Fruit fly (Drosophila melanogaster): ENCODE results near the gene lectin-37Db.

DNA sequence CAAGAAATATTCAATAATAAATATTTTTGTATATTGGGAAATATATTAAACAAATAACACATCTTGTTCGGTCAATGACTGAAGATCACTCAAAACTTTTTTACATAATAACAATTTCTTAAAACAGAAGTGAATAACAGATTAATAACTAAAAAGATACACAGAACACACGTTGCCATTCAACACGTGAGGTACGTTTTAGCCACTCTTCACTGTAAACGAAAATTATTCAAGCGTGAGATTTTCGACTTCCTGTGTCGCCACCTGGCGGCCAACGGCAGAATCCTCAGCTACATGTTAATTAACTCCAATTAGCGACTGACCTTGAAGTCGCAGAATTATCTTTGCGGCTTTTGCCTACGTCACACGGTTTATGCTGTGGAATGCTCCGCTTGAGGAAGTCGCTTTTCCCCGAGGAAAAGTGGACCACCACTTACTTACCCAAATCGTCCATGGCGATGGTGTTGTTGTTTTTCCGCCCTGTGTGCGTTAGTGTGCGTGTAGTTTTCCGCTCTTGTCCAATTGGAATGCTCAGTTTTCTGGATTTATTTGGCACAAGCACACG lies 7.0 kb downstream of the lectin-37Db start:
- TF ChIP-seq ttk (optimal IDR thresholded peaks at IDR 0.05), result no peak
- no peak for TF ChIP-seq insv (optimal IDR thresholded peaks at IDR 0.05)
- no peak for TF ChIP-seq Sin3A (optimal IDR thresholded peaks at IDR 0.05)
- TF ChIP-seq h (optimal IDR thresholded peaks at IDR 0.05), result no peak
- no peak for TF ChIP-seq psq (optimal IDR thresholded peaks at IDR 0.05)
- no peak for TF ChIP-seq Myc (optimal IDR thresholded peaks at IDR 0.05)

Measured in Kc167 (cell line).